Fruit fly (Drosophila melanogaster) whole organism, embryonic: Measurements from ENCODE around the gene Cip4.

Source experiments
- Ada2b ChIP-seq: fragments of 200-800 bp; sonication (Bioruptor generic); IDR thresholded peaks from 2 replicates; pipeline ENCODE4 v1.3.6; 2022; ENCODE audit warnings: missing biosample characterization, missing genetic modification characterization
- BtbVII ChIP-seq: fragments of 200-800 bp; sonication (Bioruptor generic); optimal IDR thresholded peaks from 3 replicates; lab custom pipeline; 2017; ENCODE audit warnings: missing biosample characterization, mild to moderate bottlenecking, missing genetic modification characterization
- CG10431 ChIP-seq: fragments of 200-800 bp; sonication (Bioruptor generic); optimal IDR thresholded peaks from 3 replicates; lab custom pipeline; 2018; ENCODE audit warnings: missing biosample characterization, mild to moderate bottlenecking, missing genetic modification characterization
- CG13287 ChIP-seq: fragments of 200-800 bp; sonication (Bioruptor generic); IDR thresholded peaks from 2 replicates; pipeline ENCODE4 v1.3.6; 2022; ENCODE audit warnings: missing biosample characterization, missing genetic modification characterization; ENCODE audit not compliant: partially characterized antibody
- CG13296 ChIP-seq: fragments of 200-800 bp; sonication (Bioruptor generic); optimal IDR thresholded peaks from 3 replicates; lab custom pipeline; 2018; ENCODE audit warnings: missing biosample characterization, mild to moderate bottlenecking, missing genetic modification characterization
- CG13624 ChIP-seq: fragments of 200-800 bp; sonication (Bioruptor generic); optimal IDR thresholded peaks from 2 replicates; lab custom pipeline; 2016; ENCODE audit warnings: missing biosample characterization, missing genetic modification characterization
- CG13894 ChIP-seq: fragments of 200-800 bp; sonication (Bioruptor generic); optimal IDR thresholded peaks from 3 replicates; lab custom pipeline; 2018; ENCODE audit warnings: missing biosample characterization, mild to moderate bottlenecking, missing genetic modification characterization, moderate library complexity
- CG17361 ChIP-seq: fragments of 200-800 bp; sonication (Bioruptor generic); IDR thresholded peaks from 3 replicates; pipeline ENCODE4 v1.3.6; 2022; ENCODE audit warnings: missing biosample characterization, missing genetic modification characterization
- CG17612 ChIP-seq: fragments of 200-800 bp; sonication (Bioruptor generic); IDR thresholded peaks from 2 replicates; pipeline ENCODE4 v1.3.6; 2022; ENCODE audit warnings: missing biosample characterization, missing genetic modification characterization
- CG18262 ChIP-seq: fragments of 200-800 bp; optimal IDR thresholded peaks from 3 replicates; lab custom pipeline; 2019; ENCODE audit warnings: missing biosample characterization, mild to moderate bottlenecking, missing genetic modification characterization, moderate library complexity
- CG2116 ChIP-seq: fragments of 200-800 bp; sonication (Bioruptor generic); optimal IDR thresholded peaks from 3 replicates; lab custom pipeline; 2018; ENCODE audit warnings: missing biosample characterization, mild to moderate bottlenecking, missing genetic modification characterization
- CG32767 ChIP-seq: fragments of 200-800 bp; sonication (Bioruptor generic); IDR thresholded peaks from 2 replicates; pipeline ENCODE4 v1.3.6; 2022; ENCODE audit warnings: missing biosample characterization, missing genetic modification characterization
- CG3838 ChIP-seq: fragments of 200-800 bp; sonication (Bioruptor generic); optimal IDR thresholded peaks from 3 replicates; lab custom pipeline; 2016; ENCODE audit warnings: missing biosample characterization, missing genetic modification characterization
- CG7372 ChIP-seq: fragments of 200-800 bp; sonication (Bioruptor generic); IDR thresholded peaks from 2 replicates; pipeline ENCODE4 v1.3.6; 2022; ENCODE audit warnings: missing biosample characterization, missing genetic modification characterization
- D19A ChIP-seq: fragments of 200-800 bp; optimal IDR thresholded peaks from 3 replicates; lab custom pipeline; 2019; ENCODE audit warnings: missing biosample characterization, mild to moderate bottlenecking, missing genetic modification characterization, moderate library complexity
- Dp ChIP-seq: fragments of 200-800 bp; sonication (Bioruptor generic); optimal IDR thresholded peaks from 2 replicates; lab custom pipeline; 2018; ENCODE audit warnings: missing biosample characterization, mild to moderate bottlenecking, missing genetic modification characterization, moderate library complexity
- Drgx ChIP-seq: fragments of 200-800 bp; sonication (Bioruptor generic); IDR thresholded peaks from 2 replicates; pipeline ENCODE4 v1.3.6; 2022; ENCODE audit warnings: missing biosample characterization, missing genetic modification characterization
- Ets65A ChIP-seq: fragments of 200-800 bp; sonication (Bioruptor generic); peaks from one replicate; lab custom pipeline; 2016; ENCODE audit warnings: missing biosample characterization, missing genetic modification characterization
- Fer2 ChIP-seq: fragments of 200-800 bp; sonication (Bioruptor generic); optimal IDR thresholded peaks from 2 replicates; lab custom pipeline; 2018; ENCODE audit warnings: missing biosample characterization, mild to moderate bottlenecking, missing genetic modification characterization, moderate library complexity
- H2.0 ChIP-seq: fragments of 200-800 bp; sonication (Bioruptor generic); IDR thresholded peaks from 2 replicates; pipeline ENCODE4 v1.3.6; 2022; ENCODE audit warnings: missing biosample characterization, missing genetic modification characterization
- Lpt ChIP-seq: fragments of >200 bp; optimal IDR thresholded peaks from 2 replicates; lab custom pipeline; 2018; ENCODE audit warnings: missing biosample characterization, missing genetic modification characterization
- NfI ChIP-seq: fragments of 200-800 bp; sonication (Bioruptor generic); optimal IDR thresholded peaks from 3 replicates; lab custom pipeline; 2018; ENCODE audit warnings: missing biosample characterization, mild to moderate bottlenecking, missing genetic modification characterization, moderate library complexity
- Oli ChIP-seq: fragments of 200-800 bp; sonication (Bioruptor generic); optimal IDR thresholded peaks from 2 replicates; lab custom pipeline; 2018; ENCODE audit warnings: missing biosample characterization, mild to moderate bottlenecking, missing genetic modification characterization, moderate library complexity
- Sry-β ChIP-seq: fragments of 200-800 bp; sonication (Bioruptor generic); optimal IDR thresholded peaks from 2 replicates; lab custom pipeline; 2018; ENCODE audit warnings: missing biosample characterization, mild to moderate bottlenecking, missing genetic modification characterization, moderate library complexity
- Usf ChIP-seq: fragments of 200-800 bp; sonication (Bioruptor generic); optimal IDR thresholded peaks from 2 replicates; lab custom pipeline; 2017; ENCODE audit warnings: missing genotype, missing biosample characterization, missing genetic modification characterization
- aop ChIP-seq: fragments of 200-800 bp; sonication (Bioruptor generic); IDR thresholded peaks from 2 replicates; pipeline ENCODE4 v1.3.6; 2022; ENCODE audit warnings: missing biosample characterization, missing genetic modification characterization
- ase ChIP-seq: fragments of 200-800 bp; sonication (Bioruptor generic); IDR thresholded peaks from 3 replicates; pipeline ENCODE4 v1.3.6; 2022; ENCODE audit warnings: missing biosample characterization, missing genetic modification characterization
- bsh ChIP-seq, 2 experiments: fragments of 200-800 bp; sonication (Bioruptor generic); optimal IDR thresholded peaks; 2 replicates each; lab custom pipeline; 2017 to 2018; ENCODE audit warnings: mild to moderate bottlenecking in 2 of 2, missing biosample characterization in 2 of 2, missing genetic modification characterization in 2 of 2, moderate library complexity in 1 of 2
- caup ChIP-seq: fragments of 200-800 bp; sonication (Bioruptor generic); optimal IDR thresholded peaks from 3 replicates; lab custom pipeline; 2017; ENCODE audit warnings: missing biosample characterization, mild to moderate bottlenecking, missing genetic modification characterization, moderate library complexity; ENCODE audit not compliant: severe bottlenecking
- crc ChIP-seq: fragments of 200-800 bp; sonication (Bioruptor generic); optimal IDR thresholded peaks from 2 replicates; lab custom pipeline; 2016; ENCODE audit warnings: missing biosample characterization, missing genetic modification characterization
- cwo ChIP-seq: fragments of 200-800 bp; sonication (Bioruptor generic); optimal IDR thresholded peaks from 3 replicates; lab custom pipeline; 2017; ENCODE audit warnings: missing biosample characterization, missing genetic modification characterization, mild to moderate bottlenecking, moderate library complexity, missing genetic modification reagents
- eve ChIP-seq, 2 experiments: fragments of >200 bp; optimal IDR thresholded peaks; 2 replicates each; lab custom pipeline; 2017; ENCODE audit warnings: missing biosample characterization in 2 of 2, missing genetic modification characterization in 2 of 2
- ftz-f1 ChIP-seq: fragments of 200-800 bp; sonication (Bioruptor generic); optimal IDR thresholded peaks from 2 replicates; lab custom pipeline; 2016; ENCODE audit warnings: missing biosample characterization, missing genetic modification characterization
- gem ChIP-seq: fragments of 200-800 bp; sonication (Bioruptor generic); optimal IDR thresholded peaks from 2 replicates; lab custom pipeline; 2019; ENCODE audit warnings: missing biosample characterization, mild to moderate bottlenecking, missing genetic modification characterization, moderate library complexity
- lilli ChIP-seq: fragments of 200-800 bp; sonication (Bioruptor generic); optimal IDR thresholded peaks from 3 replicates; lab custom pipeline; 2016; ENCODE audit warnings: missing biosample characterization, missing genetic modification characterization
- mld ChIP-seq: fragments of 200-800 bp; sonication (Bioruptor generic); IDR thresholded peaks from 3 replicates; pipeline ENCODE4 v1.3.6; 2022; ENCODE audit warnings: missing biosample characterization, missing genetic modification characterization; ENCODE audit not compliant: partially characterized antibody
- peb ChIP-seq: fragments of 200-800 bp; sonication (Bioruptor generic); IDR thresholded peaks from 2 replicates; pipeline ENCODE4 v1.3.6; 2022; ENCODE audit warnings: missing biosample characterization, missing genetic modification characterization
- prd ChIP-seq, 3 experiments: fragments of >200 bp in 2 of 3; fragments of 200-800 bp in 1 of 3; sonication (Bioruptor generic) in 1 of 3; optimal IDR thresholded peaks in 2 of 3; IDR thresholded peaks in 1 of 3; 2 replicates in 2 of 3; 3 replicates in 1 of 3; pipeline versions ENCODE4 v1.3.6 to Lab custom; 2017 to 2022; ENCODE audit warnings: missing biosample characterization in 1 of 3, missing genetic modification characterization in 1 of 3
- sqz ChIP-seq: fragments of 200-800 bp; sonication (Bioruptor generic); optimal IDR thresholded peaks from 3 replicates; lab custom pipeline; 2018; ENCODE audit warnings: missing biosample characterization, mild to moderate bottlenecking, missing genetic modification characterization

Cip4 gene

DNA sequence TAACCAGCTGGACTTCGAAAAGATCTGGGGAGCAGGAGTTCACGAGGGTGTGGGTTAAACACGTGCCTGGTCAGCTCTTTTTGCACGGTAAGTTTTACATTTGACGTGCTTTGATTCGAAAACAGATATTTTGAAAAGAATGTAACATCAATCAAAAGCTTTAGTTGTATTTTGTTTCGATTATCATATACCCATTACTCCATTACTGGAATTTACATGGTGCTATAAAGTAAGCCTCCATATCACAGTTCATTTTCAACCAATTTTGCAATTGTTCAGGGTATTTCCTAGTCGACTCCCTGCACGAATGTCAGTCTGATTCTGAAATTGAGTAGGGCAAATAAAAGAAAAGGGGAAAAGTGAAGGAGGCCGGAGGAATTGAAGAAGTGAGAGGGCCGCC is 15.1 kb downstream of the Cip4 start (continued):
- no peak for TF ChIP-seq caup
- no peak for TF ChIP-seq mld (GFP tag; lab: Robert Waterston, UW)
- TF ChIP-seq CG13624 (GFP tag; lab: Kevin White, UChicago), result no peak
- no peak for TF ChIP-seq H2.0 (GFP tag; lab: Robert Waterston, UW)
- no peak for TF ChIP-seq NfI (GFP tag; lab: Kevin White, UChicago)
- TF ChIP-seq Dp, result no peak
- TF ChIP-seq crc (GFP tag; lab: Kevin White, UChicago), result no peak
- no peak for TF ChIP-seq ase (GFP tag; lab: Robert Waterston, UW)
- peak; percentile 38 for TF ChIP-seq D19A (tag; lab: Kevin White, UChicago)
- TF ChIP-seq gem (tag; lab: Kevin White, UChicago), result peak; percentile 2
- no peak for TF ChIP-seq CG13296 (GFP tag; lab: Kevin White, UChicago)
- TF ChIP-seq Sry-β (GFP tag; lab: Kevin White, UChicago), result no peak
- no peak for TF ChIP-seq ftz-f1 (GFP tag; lab: Kevin White, UChicago)

DNA sequence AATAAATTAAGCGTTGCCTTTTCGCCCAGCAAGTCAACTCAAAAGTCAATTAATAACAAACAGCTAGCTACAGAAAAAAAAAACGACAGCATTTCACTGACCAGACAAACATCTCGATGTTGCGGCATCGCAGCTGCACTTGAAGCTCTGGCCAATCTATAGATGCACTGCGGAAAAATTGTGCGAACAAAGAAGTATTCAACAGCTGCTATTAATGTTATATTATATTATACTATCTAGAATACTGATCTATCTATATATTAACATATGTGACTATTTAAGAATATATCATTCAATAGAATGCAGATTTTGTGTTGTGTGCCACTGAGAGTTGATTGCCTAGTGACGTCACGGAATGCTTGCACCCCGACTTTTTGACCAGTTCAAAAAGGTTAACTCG is 15.8 kb downstream of the Cip4 start:
- TF ChIP-seq Lpt (GFP tag; lab: Kevin White, UChicago) (no peak), Usf (no peak), CG17612 (GFP tag; lab: Robert Waterston, UW) (no peak), CG13894 (tag; lab: Kevin White, UChicago) (no peak), cwo (GFP tag; lab: Kevin White, UChicago) (no peak), lilli (GFP tag; lab: Kevin White, UChicago) (no peak), BtbVII (GFP tag; lab: Kevin White, UChicago) (no peak), Ada2b (GFP tag; lab: Robert Waterston, UW) (no peak), CG7372 (GFP tag; lab: Robert Waterston, UW) (peak; percentile 29; the same call in 1 of the 2 replicates), Drgx (GFP tag; lab: Robert Waterston, UW) (peak; percentile 66), CG13287 (GFP tag; lab: Robert Waterston, UW) (no peak), Dp (no peak), prd (optimal IDR thresholded peaks at IDR 0.05; lab: Kevin White, UChicago) (no peak), prd (GFP tag; IDR thresholded peaks at IDR 0.05; lab: Robert Waterston, UW) (no peak), CG3838 (GFP tag; lab: Kevin White, UChicago) (no peak), CG10431 (GFP tag; lab: Kevin White, UChicago) (no peak)

dm6 chr3L:4346379-4346778 is 17.5 kb downstream of the Cip4 start:
- TF ChIP-seq Fer2 (no peak), sqz (GFP tag; lab: Kevin White, UChicago) (no peak), bsh (GFP tag; optimal IDR thresholded peaks at IDR 0.05; lab: Kevin White, UChicago) (peak in 1 of 2 experiments; percentile 60), CG18262 (tag; lab: Kevin White, UChicago) (peak; percentile 9), CG2116 (GFP tag; lab: Kevin White, UChicago) (no peak), gem (tag; lab: Kevin White, UChicago) (peak; percentile 24), CG17361 (GFP tag; lab: Robert Waterston, UW) (0 out of 3 replicates have a peak, but pooled peaks have one; percentile 13), Oli (no peak), aop (GFP tag; lab: Robert Waterston, UW) (no peak), Ets65A (GFP tag; lab: Kevin White, UChicago) (peak; percentile 62), eve (GFP tag; optimal IDR thresholded peaks at IDR 0.05; lab: Kevin White, UChicago) (peak in 1 of 2 experiments; percentile 42), Drgx (GFP tag; lab: Robert Waterston, UW) (peak; percentile 50), peb (no peak), CG32767 (GFP tag; lab: Robert Waterston, UW) (no peak)
